Fruit fly (Drosophila melanogaster): ENCODE measurements around the gene PolE1.

DNA sequence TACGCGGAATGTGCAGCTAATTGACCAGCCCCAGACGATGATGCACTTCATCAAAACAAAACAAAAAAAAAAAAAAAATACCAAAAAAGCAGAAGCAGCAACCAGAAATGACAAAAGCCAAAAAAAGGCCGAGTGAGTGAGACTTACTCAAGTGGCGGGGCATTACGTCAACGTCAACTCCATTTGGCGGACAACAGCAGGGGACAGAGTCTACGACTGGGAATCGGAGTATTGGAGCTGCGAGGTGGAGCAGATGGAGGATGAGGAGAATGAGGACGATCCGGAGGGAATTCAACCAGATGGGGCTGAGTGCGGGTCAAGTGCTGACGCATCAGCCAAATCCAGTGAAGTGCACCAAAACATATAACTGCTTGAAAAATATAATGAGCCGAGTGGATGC lies 53.6 kb downstream of the PolE1 start:
- no peak for TF ChIP-seq Met (GFP tag; optimal IDR thresholded peaks at IDR 0.05)
- TF ChIP-seq Ets96B (tag; optimal IDR thresholded peaks at IDR 0.05): no peak
- no peak for TF ChIP-seq Sox15 (GFP tag; optimal IDR thresholded peaks at IDR 0.05)
- no peak for TF ChIP-seq CG10631 (GFP tag; optimal IDR thresholded peaks at IDR 0.05)
- TF ChIP-seq eg (GFP tag; IDR thresholded peaks at IDR 0.05): no peak
- no peak for TF ChIP-seq CG6854 (GFP tag; optimal IDR thresholded peaks at IDR 0.05)
- no peak for TF ChIP-seq CG34406 (GFP tag; optimal IDR thresholded peaks at IDR 0.05)
- TF ChIP-seq CG8319 (GFP tag; optimal IDR thresholded peaks at IDR 0.05): no peak
- TF ChIP-seq Ets21C (GFP tag; optimal IDR thresholded peaks at IDR 0.05): no peak
- TF ChIP-seq CG7368 (GFP tag; optimal IDR thresholded peaks at IDR 0.05): no peak
- TF ChIP-seq dac (GFP tag; optimal IDR thresholded peaks at IDR 0.05): no peak
- TF ChIP-seq cyc (GFP tag; optimal IDR thresholded peaks at IDR 0.05): no peak

Data from whole organism, prepupa.